Fruit fly (Drosophila melanogaster) whole organism, embryonic: ENCODE measurements around the gene Nse1.
A peak's percentile ranks its signal among the peaks of the same experiment; 100 is the strongest.

Source experiments
- Atf6 ChIP-seq: fragments of 200-800 bp; sonication (Bioruptor generic); IDR thresholded peaks from 2 replicates; pipeline ENCODE4 v1.3.6; 2022; ENCODE audit warnings: missing biosample characterization, missing genetic modification characterization
- Blimp-1 ChIP-seq: fragments of 200-800 bp; sonication (Bioruptor generic); optimal IDR thresholded peaks from 3 replicates; lab custom pipeline; 2018; ENCODE audit warnings: missing biosample characterization, missing genetic modification characterization, mild to moderate bottlenecking, moderate library complexity, missing genetic modification reagents
- BtbVII ChIP-seq: fragments of 200-800 bp; sonication (Bioruptor generic); optimal IDR thresholded peaks from 3 replicates; lab custom pipeline; 2017; ENCODE audit warnings: missing biosample characterization, mild to moderate bottlenecking, missing genetic modification characterization
- CG11456 ChIP-seq: fragments of 200-800 bp; sonication (Bioruptor generic); IDR thresholded peaks from 3 replicates; pipeline ENCODE4 v1.3.6; 2022; ENCODE audit warnings: missing biosample characterization, missing genetic modification characterization
- CG12219 ChIP-seq: fragments of 200-800 bp; sonication (Bioruptor generic); optimal IDR thresholded peaks from 3 replicates; lab custom pipeline; 2018; ENCODE audit warnings: missing biosample characterization, mild to moderate bottlenecking, missing genetic modification characterization
- CG13424 ChIP-seq: fragments of 200-800 bp; sonication (Bioruptor generic); optimal IDR thresholded peaks from 2 replicates; lab custom pipeline; 2019; ENCODE audit warnings: missing biosample characterization, mild to moderate bottlenecking, missing genetic modification characterization, moderate library complexity
- CG14710 ChIP-seq: fragments of 200-800 bp; sonication (Bioruptor generic); optimal IDR thresholded peaks from 3 replicates; lab custom pipeline; 2019; ENCODE audit warnings: missing biosample characterization, mild to moderate bottlenecking, missing genetic modification characterization, moderate library complexity
- CG1529 ChIP-seq: fragments of 200-800 bp; sonication (Bioruptor generic); optimal IDR thresholded peaks from 3 replicates; lab custom pipeline; 2018; ENCODE audit warnings: missing biosample characterization, missing genetic modification characterization
- CG15514 ChIP-seq: fragments of 200-800 bp; sonication (Bioruptor generic); optimal IDR thresholded peaks from 3 replicates; lab custom pipeline; 2017; ENCODE audit warnings: missing biosample characterization, missing genetic modification characterization, mild to moderate bottlenecking, moderate library complexity, missing genetic modification reagents
- CG1832 ChIP-seq: fragments of 200-800 bp; sonication (Bioruptor generic); optimal IDR thresholded peaks from 2 replicates; lab custom pipeline; 2017; ENCODE audit warnings: missing biosample characterization, mild to moderate bottlenecking, missing genetic modification characterization, inconsistent platforms
- CG18619 ChIP-seq: fragments of 200-800 bp; sonication (Bioruptor generic); optimal IDR thresholded peaks from 3 replicates; lab custom pipeline; 2017; ENCODE audit warnings: missing biosample characterization, mild to moderate bottlenecking, missing genetic modification characterization
- CG2116 ChIP-seq: fragments of 200-800 bp; sonication (Bioruptor generic); optimal IDR thresholded peaks from 3 replicates; lab custom pipeline; 2018; ENCODE audit warnings: missing biosample characterization, mild to moderate bottlenecking, missing genetic modification characterization
- CG2129 ChIP-seq: fragments of 200-800 bp; sonication (Bioruptor generic); IDR thresholded peaks from 2 replicates; pipeline ENCODE4 v1.3.6; 2022; ENCODE audit warnings: missing biosample characterization, missing genetic modification characterization; ENCODE audit not compliant: partially characterized antibody
- CG2202 ChIP-seq: fragments of 200-800 bp; sonication (Bioruptor generic); optimal IDR thresholded peaks from 2 replicates; lab custom pipeline; 2018; ENCODE audit warnings: missing biosample characterization, mild to moderate bottlenecking, missing genetic modification characterization
- CG30020 ChIP-seq: fragments of 200-800 bp; optimal IDR thresholded peaks from 2 replicates; lab custom pipeline; 2019; ENCODE audit warnings: missing biosample characterization, mild to moderate bottlenecking, missing genetic modification characterization, moderate library complexity
- CG3847 ChIP-seq: fragments of 200-800 bp; sonication (Bioruptor generic); IDR thresholded peaks from 2 replicates; pipeline ENCODE4 v1.3.6; 2022; ENCODE audit warnings: missing biosample characterization, missing genetic modification characterization
- CG4617 ChIP-seq: fragments of 200-800 bp; sonication (Bioruptor generic); optimal IDR thresholded peaks from 3 replicates; lab custom pipeline; 2016; ENCODE audit warnings: missing biosample characterization, missing genetic modification characterization, borderline replicate concordance
- CG4707 ChIP-seq: fragments of 200-800 bp; sonication (Bioruptor generic); optimal IDR thresholded peaks from 2 replicates; lab custom pipeline; 2018; ENCODE audit warnings: missing biosample characterization, mild to moderate bottlenecking, missing genetic modification characterization, moderate library complexity
- CG6813 ChIP-seq: fragments of 200-800 bp; sonication (Bioruptor generic); optimal IDR thresholded peaks from 2 replicates; lab custom pipeline; 2017; ENCODE audit warnings: missing biosample characterization, missing genetic modification characterization, mild to moderate bottlenecking, moderate library complexity, missing genetic modification reagents
- CG8944 ChIP-seq: fragments of 200-800 bp; sonication (Bioruptor generic); optimal IDR thresholded peaks from 3 replicates; lab custom pipeline; 2016; ENCODE audit warnings: missing biosample characterization, missing genetic modification characterization
- Chrac-16 ChIP-seq: fragments of 200-800 bp; sonication (Bioruptor generic); optimal IDR thresholded peaks from 3 replicates; lab custom pipeline; 2016; ENCODE audit warnings: missing biosample characterization, missing genetic modification characterization
- Dll ChIP-seq: fragments of 200-800 bp; sonication (Bioruptor generic); IDR thresholded peaks from 4 replicates; pipeline ENCODE4 v1.3.6; 2022; ENCODE audit warnings: missing biosample characterization, missing genetic modification characterization; ENCODE audit not compliant: partially characterized antibody
- Doc2 ChIP-seq: fragments of 200-800 bp; sonication (Bioruptor generic); IDR thresholded peaks from 2 replicates; pipeline ENCODE4 v1.3.6; 2022; ENCODE audit warnings: missing biosample characterization, missing genetic modification characterization
- E2f1 ChIP-seq: fragments of 200-800 bp; sonication (Bioruptor generic); IDR thresholded peaks from 2 replicates; pipeline ENCODE4 v1.3.6; 2022; ENCODE audit warnings: missing biosample characterization, missing genetic modification characterization
- Eip74EF ChIP-seq, 2 experiments: fragments of 200-800 bp in 1 of 2; fragments of >200 bp in 1 of 2; sonication (Bioruptor generic) in 1 of 2; optimal IDR thresholded peaks; 2 replicates each; lab custom pipeline; 2017 to 2019; ENCODE audit warnings: missing biosample characterization in 2 of 2, missing genetic modification characterization in 2 of 2, mild to moderate bottlenecking in 1 of 2, moderate library complexity in 1 of 2
- Fer1 ChIP-seq: fragments of 200-800 bp; sonication (Bioruptor generic); optimal IDR thresholded peaks from 2 replicates; lab custom pipeline; 2017; ENCODE audit warnings: missing biosample characterization, mild to moderate bottlenecking, missing genetic modification characterization
- GATAe ChIP-seq: fragments of 200-800 bp; sonication (Bioruptor generic); conservative IDR thresholded peaks from 2 replicates; pipeline ENCODE4 v1.3.6; 2022; ENCODE audit warnings: missing biosample characterization, missing genetic modification characterization
- Hr3 ChIP-seq: fragments of 200-800 bp; sonication (Bioruptor generic); optimal IDR thresholded peaks from 3 replicates; lab custom pipeline; 2016; ENCODE audit warnings: missing biosample characterization, missing genetic modification characterization
- Hr39 ChIP-seq: fragments of >200 bp; optimal IDR thresholded peaks from 2 replicates; lab custom pipeline; 2017
- NFAT ChIP-seq: fragments of 200-800 bp; sonication (Bioruptor generic); IDR thresholded peaks from 2 replicates; pipeline ENCODE4 v1.3.6; 2022; ENCODE audit warnings: missing biosample characterization, missing genetic modification characterization
- NK7.1 ChIP-seq: fragments of 200-800 bp; sonication (Bioruptor generic); optimal IDR thresholded peaks from 3 replicates; lab custom pipeline; 2016; ENCODE audit warnings: missing biosample characterization, missing genetic modification characterization
- Vsx1 ChIP-seq: fragments of 200-800 bp; sonication (Bioruptor generic); optimal IDR thresholded peaks from 2 replicates; lab custom pipeline; 2017; ENCODE audit warnings: missing biosample characterization, mild to moderate bottlenecking, missing genetic modification characterization, missing genetic modification reagents
- Xrp1 ChIP-seq: fragments of 200-800 bp; sonication (Bioruptor generic); IDR thresholded peaks from 2 replicates; pipeline ENCODE4 v1.3.6; 2022; ENCODE audit warnings: missing biosample characterization, missing genetic modification characterization
- bab2 ChIP-seq: fragments of 200-800 bp; sonication (Bioruptor generic); optimal IDR thresholded peaks from 2 replicates; lab custom pipeline; 2016; ENCODE audit warnings: missing biosample characterization, missing genetic modification characterization
- cas ChIP-seq: fragments of 200-800 bp; sonication (Bioruptor generic); IDR thresholded peaks from 2 replicates; pipeline ENCODE4 v1.3.6; 2022; ENCODE audit warnings: missing biosample characterization, missing genetic modification characterization
- croc ChIP-seq: fragments of 200-800 bp; sonication (Bioruptor generic); conservative IDR thresholded peaks from 3 replicates; pipeline ENCODE4 v1.3.6; 2022; ENCODE audit warnings: missing biosample characterization, missing genetic modification characterization
- dimm ChIP-seq: fragments of 200-800 bp; sonication (Bioruptor generic); IDR thresholded peaks from 2 replicates; pipeline ENCODE4 v1.3.6; 2022; ENCODE audit warnings: missing biosample characterization, missing genetic modification characterization
- ftz-f1 ChIP-seq: fragments of 200-800 bp; sonication (Bioruptor generic); optimal IDR thresholded peaks from 2 replicates; lab custom pipeline; 2016; ENCODE audit warnings: missing biosample characterization, missing genetic modification characterization
- fu2 ChIP-seq: fragments of 200-800 bp; sonication (Bioruptor generic); optimal IDR thresholded peaks from 2 replicates; lab custom pipeline; 2016; ENCODE audit warnings: missing biosample characterization, missing genetic modification characterization
- gem ChIP-seq: fragments of 200-800 bp; sonication (Bioruptor generic); optimal IDR thresholded peaks from 2 replicates; lab custom pipeline; 2019; ENCODE audit warnings: missing biosample characterization, mild to moderate bottlenecking, missing genetic modification characterization, moderate library complexity
- hbn ChIP-seq: fragments of 200-800 bp; sonication (Bioruptor generic); IDR thresholded peaks from 2 replicates; pipeline ENCODE4 v1.3.6; 2022; ENCODE audit warnings: missing biosample characterization, missing genetic modification characterization; ENCODE audit not compliant: partially characterized antibody
- lbe ChIP-seq: fragments of 200-800 bp; sonication (Bioruptor generic); optimal IDR thresholded peaks from 2 replicates; lab custom pipeline; 2016; ENCODE audit warnings: missing biosample characterization, mild to moderate bottlenecking, missing genetic modification characterization
- mam ChIP-seq: fragments of 200-800 bp; sonication (Bioruptor generic); optimal IDR thresholded peaks from 3 replicates; lab custom pipeline; 2016; ENCODE audit warnings: missing biosample characterization, missing genetic modification characterization
- otp ChIP-seq: fragments of 200-800 bp; sonication (Bioruptor generic); IDR thresholded peaks from 3 replicates; pipeline ENCODE4, ENCODE4 v1.3.6; 2022; ENCODE audit warnings: missing biosample characterization, missing genetic modification characterization
- pros ChIP-seq: fragments of 200-800 bp; sonication (Bioruptor generic); optimal IDR thresholded peaks from 3 replicates; lab custom pipeline; 2019; ENCODE audit warnings: missing biosample characterization, mild to moderate bottlenecking, missing genetic modification characterization, moderate library complexity
- rib ChIP-seq: fragments of 200-800 bp; sonication (Bioruptor generic); IDR thresholded peaks from 2 replicates; pipeline ENCODE4 v1.3.6; 2022; ENCODE audit warnings: missing biosample characterization, missing genetic modification characterization
- so ChIP-seq: fragments of 200-800 bp; sonication (Bioruptor generic); IDR thresholded peaks from 3 replicates; pipeline ENCODE4 v1.3.6; 2022; ENCODE audit warnings: missing biosample characterization, missing genetic modification characterization
- vfl ChIP-seq: fragments of 200-800 bp; sonication (Bioruptor generic); optimal IDR thresholded peaks from 2 replicates; lab custom pipeline; 2016; ENCODE audit warnings: missing biosample characterization, missing genetic modification characterization
- yki ChIP-seq: fragments of >200 bp; optimal IDR thresholded peaks from 3 replicates; lab custom pipeline; 2018

The Nse1 gene

dm6 chr2L:6673211-6674012 lies 4.0 kb downstream of the Nse1 start, which contains the start of gene Spn27A (continued):
- TF ChIP-seq E2f1 (GFP tag; lab: Robert Waterston, UW), result 0 out of 2 replicates have a peak, but pooled peaks have one; percentile 34
- no peak for TF ChIP-seq dimm (GFP tag; lab: Robert Waterston, UW)
- TF ChIP-seq Dll, result 0 out of 4 replicates have a peak, but pooled peaks have one; percentile 28
- no peak for TF ChIP-seq fu2 (GFP tag; lab: Kevin White, UChicago)
- TF ChIP-seq CG30020 (tag; lab: Kevin White, UChicago), result peak; percentile 38
- peak; percentile 59 for TF ChIP-seq bab2 (GFP tag; lab: Kevin White, UChicago)
- peak; percentile 64 for TF ChIP-seq BtbVII
- no peak; the same call in 1 of the 2 replicates for TF ChIP-seq Atf6 (GFP tag; lab: Robert Waterston, UW)
- TF ChIP-seq Chrac-16, result peak; percentile 34
- TF ChIP-seq CG13424 (tag; lab: Kevin White, UChicago), result peak; percentile 61
- TF ChIP-seq CG18619, result no peak
- no peak for TF ChIP-seq pros (GFP tag; lab: Kevin White, UChicago)
- TF ChIP-seq Eip74EF (GFP tag; optimal IDR thresholded peaks at IDR 0.05; lab: Kevin White, UChicago), result peak in 1 of 2 experiments; percentile 53
- TF ChIP-seq CG6813 (GFP tag; lab: Kevin White, UChicago), result peak; percentile 25
- TF ChIP-seq CG2129 (GFP tag; lab: Robert Waterston, UW), result no peak
- TF ChIP-seq CG2202 (tag; lab: Kevin White, UChicago), result no peak
- peak; percentile 31 for TF ChIP-seq CG2116 (GFP tag; lab: Kevin White, UChicago)
- TF ChIP-seq hbn (GFP tag; lab: Robert Waterston, UW), result peak; percentile 26
- peak; percentile 73 for TF ChIP-seq gem (tag; lab: Kevin White, UChicago)
- TF ChIP-seq vfl (GFP tag; lab: Kevin White, UChicago), result peak; percentile 6
- 0 out of 3 replicates have a peak, but pooled peaks have one; percentile 31 for TF ChIP-seq so (GFP tag; lab: Robert Waterston, UW)
- TF ChIP-seq rib (GFP tag; lab: Robert Waterston, UW), result 0 out of 2 replicates have a peak, but pooled peaks have one; percentile 17
- TF ChIP-seq Hr39 (lab: Kevin White, UChicago), result no peak
- no peak for TF ChIP-seq CG4707 (GFP tag; lab: Kevin White, UChicago)
- peak; percentile 42 for TF ChIP-seq NK7.1 (GFP tag; lab: Kevin White, UChicago)
- peak; percentile 75 for TF ChIP-seq CG14710 (tag; lab: Kevin White, UChicago)
- peak; percentile 71 for TF ChIP-seq mam
- no peak for TF ChIP-seq otp (GFP tag; lab: Robert Waterston, UW)
- TF ChIP-seq CG11456 (GFP tag; lab: Robert Waterston, UW), result no peak
- TF ChIP-seq CG1529 (GFP tag; lab: Kevin White, UChicago), result peak; percentile 53
- TF ChIP-seq lbe, result peak; percentile 31
- no peak for TF ChIP-seq CG1832 (GFP tag; lab: Kevin White, UChicago)
- TF ChIP-seq Blimp-1 (GFP tag; lab: Kevin White, UChicago), result peak; percentile 66
- TF ChIP-seq Xrp1 (GFP tag; lab: Robert Waterston, UW), result peak; percentile 42; the same call in 1 of the 2 replicates
- peak; percentile 0 for TF ChIP-seq CG8944 (GFP tag; lab: Kevin White, UChicago)
- peak; percentile 46 for TF ChIP-seq Fer1 (GFP tag; lab: Kevin White, UChicago)
- no peak for TF ChIP-seq ftz-f1
- TF ChIP-seq CG4617 (GFP tag; lab: Kevin White, UChicago), result peak; percentile 11
- peak; percentile 1; the same call in 1 of the 2 replicates for TF ChIP-seq NFAT (GFP tag; lab: Robert Waterston, UW)
- peak; percentile 56 for TF ChIP-seq CG15514
- no peak for TF ChIP-seq CG12219 (GFP tag; lab: Kevin White, UChicago)
- no peak for TF ChIP-seq yki (lab: Kevin White, UChicago)
- no peak for TF ChIP-seq Doc2
- no peak for TF ChIP-seq croc
- TF ChIP-seq cas, result no peak
- no peak for TF ChIP-seq GATAe (GFP tag; lab: Robert Waterston, UW)
- TF ChIP-seq Hr3 (GFP tag; lab: Kevin White, UChicago), result peak; percentile 38
- peak; percentile 41 for TF ChIP-seq CG3847 (GFP tag; lab: Robert Waterston, UW)
- TF ChIP-seq Vsx1, result no peak
